Worm (Caenorhabditis elegans): ENCODE measurements around the gene str-27.

DNA sequence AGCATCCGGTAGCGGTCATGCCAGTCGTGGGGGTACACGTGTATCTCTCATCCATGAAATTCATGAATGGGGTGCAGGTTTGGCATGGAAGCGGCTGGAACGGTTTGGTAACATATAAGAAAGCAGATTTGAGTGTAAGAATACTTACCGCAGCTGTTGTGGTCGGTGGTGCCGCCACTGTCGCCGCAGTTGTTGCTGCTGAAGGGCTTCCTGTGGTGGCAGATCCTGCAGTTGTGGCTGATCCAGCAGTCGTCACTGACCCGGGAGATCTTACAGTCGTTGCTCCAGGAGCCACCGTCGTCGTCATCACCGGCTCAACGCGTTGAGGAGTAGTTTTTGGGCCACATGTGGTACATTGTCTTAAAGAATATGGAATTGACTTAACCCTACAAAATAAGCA lies 2.6 kb downstream of the str-27 start:
- TF ChIP-seq aha-1 (tag; optimal IDR thresholded peaks at IDR 0.05), result no peak
- TF ChIP-seq aly-2 (tag; optimal IDR thresholded peaks at IDR 0.05), result no peak
- TF ChIP-seq alr-1 (tag; optimal IDR thresholded peaks at IDR 0.05; ENCODE audit: borderline replicate concordance), result no peak
